Worm (Caenorhabditis elegans) whole organism, early embryonic: ENCODE measurements around the gene prx-14.

Experiments
- B0310.2 ChIP-seq: sonication (generic microtip); optimal IDR thresholded peaks from 2 replicates; lab custom pipeline; 2016; ENCODE audit warnings: mild to moderate bottlenecking, missing genetic modification characterization, missing compliant biosample characterization
- aly-1 ChIP-seq: sonication (generic microtip); optimal IDR thresholded peaks from 2 replicates; lab custom pipeline; 2016; ENCODE audit warnings: missing genetic modification characterization, missing compliant biosample characterization
- ama-1 ChIP-seq: fragments of 150-350 bp; optimal IDR thresholded peaks from 2 replicates; lab custom pipeline; 2014
- ceh-13 ChIP-seq: fragments of 200-800 bp; sonication (Bioruptor generic); optimal IDR thresholded peaks from 2 replicates; lab custom pipeline; 2018; ENCODE audit warnings: mild to moderate bottlenecking, missing genetic modification characterization, missing compliant biosample characterization
- flt-1 ChIP-seq: fragments of 200-800 bp; sonication (Bioruptor generic); IDR thresholded peaks from 2 replicates; pipeline ENCODE4 v1.3.6; 2022; ENCODE audit warnings: missing genetic modification characterization, missing compliant biosample characterization
- hnd-1 ChIP-seq: sonication (generic microtip); optimal IDR thresholded peaks from 2 replicates; lab custom pipeline; 2016; ENCODE audit warnings: missing genetic modification characterization, missing compliant biosample characterization
- pes-1 ChIP-seq: fragments of 200-800 bp; sonication (Bioruptor generic); IDR thresholded peaks from 2 replicates; pipeline ENCODE4 v1.3.6; 2022; ENCODE audit warnings: missing genetic modification reagents, missing genetic modification characterization, missing compliant biosample characterization
- scrt-1 ChIP-seq: fragments of 200-800 bp; sonication (Bioruptor generic); IDR thresholded peaks from 2 replicates; pipeline ENCODE4 v1.3.6; 2022; ENCODE audit warnings: missing genetic modification characterization, missing compliant biosample characterization
- tbx-11 ChIP-seq: fragments of 200-800 bp; sonication (Bioruptor generic); IDR thresholded peaks from 2 replicates; pipeline ENCODE4 v1.3.6; 2022; ENCODE audit warnings: missing genetic modification characterization, missing compliant biosample characterization
- tbx-37 ChIP-seq: fragments of 200-800 bp; sonication (Bioruptor generic); conservative IDR thresholded peaks from 2 replicates; pipeline ENCODE4 v1.3.6; 2022; ENCODE audit warnings: missing genetic modification reagents, missing genetic modification characterization, missing compliant biosample characterization
- tra-4 ChIP-seq: sonication (generic microtip); optimal IDR thresholded peaks from 2 replicates; lab custom pipeline; 2017; ENCODE audit warnings: missing genetic modification characterization, missing compliant biosample characterization

DNA sequence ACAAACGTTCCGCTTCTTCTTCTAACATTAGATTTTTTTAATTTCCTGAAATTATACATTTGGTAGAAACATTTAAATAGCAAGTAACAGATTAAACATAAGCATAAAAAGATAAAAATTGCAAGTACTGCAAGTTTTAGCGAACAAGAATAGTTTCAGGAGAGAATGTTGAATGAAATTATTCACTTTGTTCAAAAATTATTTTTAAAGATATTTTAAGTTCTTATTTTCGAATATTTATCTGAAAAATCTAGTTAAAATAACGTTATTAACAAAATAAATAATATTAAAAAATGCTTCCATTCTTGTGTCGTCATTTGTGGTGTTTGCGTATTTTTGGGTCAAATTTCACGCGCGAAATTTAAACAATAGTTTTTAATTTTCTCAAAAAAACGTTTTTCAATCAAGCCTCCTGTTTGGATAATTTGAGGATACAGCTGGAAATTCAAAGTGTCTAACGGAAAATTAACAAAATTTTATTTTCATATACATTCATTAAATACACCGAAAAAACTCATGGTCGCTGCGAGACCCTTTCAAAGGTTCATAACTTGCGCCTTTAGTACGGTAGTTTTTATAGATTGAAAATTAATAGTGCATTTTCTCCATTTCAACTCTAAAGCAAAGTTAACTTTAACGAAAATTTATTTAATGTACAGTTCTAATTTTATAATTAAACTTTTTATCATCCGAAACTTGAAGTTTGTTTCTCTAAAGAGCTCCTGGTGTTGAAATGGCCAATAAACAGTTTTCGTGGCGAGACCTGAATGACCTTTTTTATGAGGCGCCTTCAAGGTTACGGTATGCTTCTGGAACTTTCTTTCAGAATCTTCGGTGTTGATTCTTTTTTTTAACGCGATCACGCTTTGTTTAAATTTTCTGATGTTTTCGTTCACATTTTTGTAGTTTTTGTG, 40.4 kb upstream of the prx-14 start, which contains the start of gene skih-2:
- TF ChIP-seq flt-1 (GFP tag; lab: Robert Waterston, UW), result no peak
- TF ChIP-seq hnd-1 (tag; lab: Kevin White, UChicago), result no peak
- TF ChIP-seq ama-1, result no peak
- no peak for TF ChIP-seq ceh-13 (GFP tag; lab: Kevin White, UChicago)
- TF ChIP-seq scrt-1 (GFP tag; lab: Robert Waterston, UW), result no peak
- no peak for TF ChIP-seq pes-1 (GFP tag; lab: Robert Waterston, UW)
- TF ChIP-seq aly-1 (tag; lab: Kevin White, UChicago), result no peak
- TF ChIP-seq B0310.2 (tag; lab: Kevin White, UChicago), result no peak
- TF ChIP-seq tbx-11 (GFP tag; lab: Robert Waterston, UW), result no peak
- TF ChIP-seq tra-4 (tag; lab: Kevin White, UChicago), result no peak
- TF ChIP-seq tbx-37 (GFP tag; lab: Robert Waterston, UW), result no peak
